Worm (Caenorhabditis elegans) whole organism, midembryonic: Measurements from ENCODE around the gene skr-10.

Source experiments
- T22C8.4 ChIP-seq: fragments of 200-800 bp; sonication (Bioruptor generic); IDR thresholded peaks from 2 replicates; pipeline ENCODE4 v1.3.6; 2022; ENCODE audit warnings: missing genetic modification characterization, missing compliant biosample characterization
- cog-1 ChIP-seq: sonication (generic microtip); optimal IDR thresholded peaks from 2 replicates; lab custom pipeline; 2016; ENCODE audit warnings: missing genetic modification characterization, missing compliant biosample characterization
- flt-1 ChIP-seq: fragments of 200-800 bp; sonication (Bioruptor generic); IDR thresholded peaks from 2 replicates; pipeline ENCODE4 v1.3.6; 2022; ENCODE audit warnings: missing genetic modification characterization, missing compliant biosample characterization
- klf-2 ChIP-seq: fragments of 200-800 bp; sonication (Bioruptor generic); conservative IDR thresholded peaks from 2 replicates; pipeline ENCODE4 v1.3.6; 2022; ENCODE audit warnings: missing genetic modification reagents, missing genetic modification characterization, missing compliant biosample characterization
- med-1 ChIP-seq: sonication (generic microtip); optimal IDR thresholded peaks from 2 replicates; lab custom pipeline; 2017; ENCODE audit warnings: missing genetic modification characterization, mild to moderate bottlenecking, missing compliant biosample characterization, antibody characterized with exemption, missing genetic modification reagents; ENCODE audit not compliant: insufficient read depth
- ref-1 ChIP-seq: fragments of 200-800 bp; sonication (Bioruptor generic); conservative IDR thresholded peaks from 2 replicates; pipeline ENCODE4 v1.3.6; 2022; ENCODE audit warnings: missing genetic modification reagents, missing genetic modification characterization, missing compliant biosample characterization
- tab-1 ChIP-seq: fragments of 200-800 bp; sonication (Bioruptor generic); IDR thresholded peaks from 2 replicates; pipeline ENCODE4 v1.3.6; 2022; ENCODE audit warnings: missing genetic modification characterization, missing compliant biosample characterization
- ztf-23 ChIP-seq: fragments of 200-800 bp; sonication (Bioruptor generic); IDR thresholded peaks from 2 replicates; pipeline ENCODE4 v1.3.6; 2022; ENCODE audit warnings: missing genetic modification reagents, missing genetic modification characterization, missing compliant biosample characterization
- ztf-29 ChIP-seq: fragments of 200-800 bp; sonication (Bioruptor generic); IDR thresholded peaks from 2 replicates; pipeline ENCODE4 v1.3.6; 2022; ENCODE audit warnings: missing genetic modification reagents, missing genetic modification characterization, missing compliant biosample characterization

The skr-10 gene

ce11 chrIV:15946507-15946906, at the start of gene skr-10:
Gene skr-10 (plus strand): TSS chrIV:15946807.
- TF ChIP-seq flt-1 (GFP tag; lab: Robert Waterston, UW) (no peak), T22C8.4 (GFP tag; lab: Robert Waterston, UW) (no peak), ref-1 (no peak), tab-1 (GFP tag; lab: Robert Waterston, UW) (no peak), ztf-29 (GFP tag; lab: Robert Waterston, UW) (no peak), ztf-23 (GFP tag; lab: Robert Waterston, UW) (no peak), cog-1 (tag; lab: Kevin White, UChicago) (no peak), med-1 (GFP tag; lab: Kevin White, UChicago) (no peak), klf-2 (GFP tag; lab: Robert Waterston, UW) (no peak)

ce11 chrIV:15900158-15900557, 46.4 kb upstream of the skr-10 start:
- TF ChIP-seq ztf-29 (GFP tag; lab: Robert Waterston, UW) (no peak), klf-2 (GFP tag; lab: Robert Waterston, UW) (no peak), cog-1 (tag; lab: Kevin White, UChicago) (no peak), ref-1 (no peak), tab-1 (GFP tag; lab: Robert Waterston, UW) (no peak), T22C8.4 (GFP tag; lab: Robert Waterston, UW) (no peak), ztf-23 (GFP tag; lab: Robert Waterston, UW) (no peak), flt-1 (GFP tag; lab: Robert Waterston, UW) (no peak), med-1 (GFP tag; lab: Kevin White, UChicago) (no peak)

ce11 chrIV:15901123-15901522, 45.5 kb upstream of the skr-10 start, which contains the start of gene Y105C5B.5:
Gene Y105C5B.5 (minus strand): TSS chrIV:15901225.
- no peak for TF ChIP-seq ztf-29 (GFP tag; lab: Robert Waterston, UW)
- TF ChIP-seq tab-1 (GFP tag; lab: Robert Waterston, UW), result no peak
- TF ChIP-seq klf-2 (GFP tag; lab: Robert Waterston, UW), result no peak
- TF ChIP-seq med-1 (GFP tag; lab: Kevin White, UChicago), result no peak

- TF ChIP-seq klf-2 (GFP tag; lab: Robert Waterston, UW) (no peak), ref-1 (no peak)
These were observed 40.5 kb upstream of the skr-10 start, which contains the start of gene srv-15 for ce11 chrIV:15906059-15906632. Gene srv-15 (plus strand): TSS chrIV:15906582.

- TF ChIP-seq klf-2 (GFP tag; lab: Robert Waterston, UW) (no peak), med-1 (GFP tag; lab: Kevin White, UChicago) (no peak), ztf-29 (GFP tag; lab: Robert Waterston, UW) (no peak), ref-1 (no peak), flt-1 (GFP tag; lab: Robert Waterston, UW) (no peak), ztf-23 (GFP tag; lab: Robert Waterston, UW) (no peak), T22C8.4 (GFP tag; lab: Robert Waterston, UW) (no peak), cog-1 (tag; lab: Kevin White, UChicago) (no peak), tab-1 (GFP tag; lab: Robert Waterston, UW) (no peak)
These were observed 38.4 kb upstream of the skr-10 start for ce11 chrIV:15908251-15908650.

- no peak for TF ChIP-seq T22C8.4 (GFP tag; lab: Robert Waterston, UW)
- TF ChIP-seq ref-1, result no peak
- TF ChIP-seq cog-1 (tag; lab: Kevin White, UChicago), result no peak
- TF ChIP-seq ztf-29 (GFP tag; lab: Robert Waterston, UW), result no peak
- no peak for TF ChIP-seq med-1 (GFP tag; lab: Kevin White, UChicago)
- no peak for TF ChIP-seq flt-1 (GFP tag; lab: Robert Waterston, UW)
- no peak for TF ChIP-seq ztf-23 (GFP tag; lab: Robert Waterston, UW)
- TF ChIP-seq klf-2 (GFP tag; lab: Robert Waterston, UW), result no peak
- no peak for TF ChIP-seq tab-1 (GFP tag; lab: Robert Waterston, UW)
These were observed 31.5 kb upstream of the skr-10 start for ce11 chrIV:15915061-15915460.

ce11 chrIV:15923000-15923399, 23.6 kb upstream of the skr-10 start:
- no peak for TF ChIP-seq klf-2 (GFP tag; lab: Robert Waterston, UW)
- no peak for TF ChIP-seq med-1 (GFP tag; lab: Kevin White, UChicago)
- TF ChIP-seq ztf-29 (GFP tag; lab: Robert Waterston, UW), result no peak
- TF ChIP-seq flt-1 (GFP tag; lab: Robert Waterston, UW), result no peak
- TF ChIP-seq ref-1, result no peak
- TF ChIP-seq ztf-23 (GFP tag; lab: Robert Waterston, UW), result no peak
- no peak for TF ChIP-seq cog-1 (tag; lab: Kevin White, UChicago)
- TF ChIP-seq tab-1 (GFP tag; lab: Robert Waterston, UW), result no peak

ce11 chrIV:15926746-15927145, 19.9 kb upstream of the skr-10 start, which contains the start of gene Y105C5B.8:
Gene Y105C5B.8 (minus strand): TSS chrIV:15926846.
- TF ChIP-seq T22C8.4 (GFP tag; lab: Robert Waterston, UW), result no peak
- TF ChIP-seq tab-1 (GFP tag; lab: Robert Waterston, UW), result no peak

ce11 chrIV:15929831-15930230, 16.8 kb upstream of the skr-10 start:
- TF ChIP-seq T22C8.4 (GFP tag; lab: Robert Waterston, UW) (no peak), ztf-29 (GFP tag; lab: Robert Waterston, UW) (no peak), med-1 (GFP tag; lab: Kevin White, UChicago) (no peak), klf-2 (GFP tag; lab: Robert Waterston, UW) (no peak), ref-1 (no peak), cog-1 (tag; lab: Kevin White, UChicago) (no peak), ztf-23 (GFP tag; lab: Robert Waterston, UW) (no peak), flt-1 (GFP tag; lab: Robert Waterston, UW) (no peak), tab-1 (GFP tag; lab: Robert Waterston, UW) (no peak)
